Worm (Caenorhabditis elegans): ENCODE data around the gene cki-2.

DNA sequence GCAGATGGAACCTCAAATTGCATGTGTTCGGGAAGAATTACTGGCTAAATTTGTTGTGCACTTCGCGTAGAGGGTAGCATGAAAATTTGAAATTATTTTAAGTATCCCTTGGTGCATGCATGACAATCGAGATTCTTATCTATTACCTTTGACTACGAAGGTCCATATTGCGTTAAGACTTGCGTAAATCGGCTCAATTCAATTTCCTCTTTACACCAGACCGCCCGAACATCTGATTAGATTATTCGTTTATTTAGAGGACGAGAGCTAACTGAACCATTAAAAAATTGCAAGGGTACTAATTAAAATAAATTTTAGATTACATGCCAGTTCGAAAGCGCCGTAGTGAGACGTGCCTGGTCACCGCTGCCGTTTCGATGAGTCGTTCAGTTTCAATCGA, 1.3 kb downstream of the cki-2 start:
- TF ChIP-seq ceh-13 (GFP tag; optimal IDR thresholded peaks at IDR 0.05), result no peak
- TF ChIP-seq hmbx-1 (tag; optimal IDR thresholded peaks at IDR 0.05), result no peak
- TF ChIP-seq tbx-11 (GFP tag; IDR thresholded peaks at IDR 0.05), result no peak
- TF ChIP-seq sea-1 (GFP tag; conservative IDR thresholded peaks at IDR 0.05), result no peak
- no peak for TF ChIP-seq ceh-36 (tag; optimal IDR thresholded peaks at IDR 0.05)
- TF ChIP-seq ama-1 (optimal IDR thresholded peaks at IDR 0.05), result no peak
- TF ChIP-seq hnd-1 (tag; optimal IDR thresholded peaks at IDR 0.05), result no peak
- no peak for TF ChIP-seq B0310.2 (tag; optimal IDR thresholded peaks at IDR 0.05)
